Worm (Caenorhabditis elegans) whole organism, L2 larva: ENCODE data around the gene C29E4.12.

Source experiments
- C34F6.9 ChIP-seq: fragments of 150-350 bp; optimal IDR thresholded peaks from 2 replicates; lab custom pipeline; 2014; ENCODE audit warnings: missing biosample characterization, missing genetic modification characterization
- F13H6.1 ChIP-seq: sonication (generic microtip); optimal IDR thresholded peaks from 2 replicates; lab custom pipeline; 2016; ENCODE audit warnings: missing genetic modification characterization, missing compliant biosample characterization
- Y55F3AM.14 ChIP-seq: fragments of 200-800 bp; sonication (Bioruptor generic); optimal IDR thresholded peaks from 2 replicates; lab custom pipeline; 2018; ENCODE audit warnings: mild to moderate bottlenecking, missing genetic modification characterization, missing compliant biosample characterization
- alr-1 ChIP-seq: fragments of 150-350 bp; optimal IDR thresholded peaks from 2 replicates; lab custom pipeline; 2014; ENCODE audit warnings: missing biosample characterization, missing genetic modification characterization
- ama-1 ChIP-seq: fragments of 150-350 bp; optimal IDR thresholded peaks from 2 replicates; lab custom pipeline; 2018; ENCODE audit warnings: inconsistent platforms
- blmp-1 ChIP-seq: sonication (generic microtip); optimal IDR thresholded peaks from 2 replicates; lab custom pipeline; 2017; ENCODE audit warnings: missing genetic modification characterization, mild to moderate bottlenecking, missing compliant biosample characterization, antibody characterized with exemption, moderate library complexity; ENCODE audit not compliant: insufficient read depth
- ceh-16 ChIP-seq: fragments of 150-350 bp; optimal IDR thresholded peaks from 2 replicates; lab custom pipeline; 2014; ENCODE audit warnings: missing biosample characterization, missing genetic modification characterization
- crh-2 ChIP-seq: sonication (generic microtip); optimal IDR thresholded peaks from 2 replicates; lab custom pipeline; 2017; ENCODE audit warnings: missing biosample characterization, missing genetic modification characterization
- egl-27 ChIP-seq: sonication (generic microtip); optimal IDR thresholded peaks from 3 replicates; lab custom pipeline; 2017; ENCODE audit warnings: missing biosample characterization, missing genetic modification reagents, missing genetic modification characterization
- elt-1 ChIP-seq: fragments of 150-350 bp; optimal IDR thresholded peaks from 2 replicates; lab custom pipeline; 2014; ENCODE audit warnings: missing biosample characterization, missing genetic modification characterization
- elt-3 ChIP-seq: sonication (generic microtip); optimal IDR thresholded peaks from 2 replicates; lab custom pipeline; 2017; ENCODE audit warnings: missing biosample characterization, missing genetic modification characterization
- fos-1 ChIP-seq: fragments of 150-350 bp; optimal IDR thresholded peaks from 2 replicates; lab custom pipeline; 2014; ENCODE audit warnings: missing biosample characterization, missing genetic modification characterization
- lin-11 ChIP-seq: fragments of 150-350 bp; sonication (generic microtip); optimal IDR thresholded peaks from 2 replicates; lab custom pipeline; 2014; ENCODE audit warnings: missing biosample characterization, missing genetic modification characterization, inconsistent platforms, mixed read lengths
- lsy-2 ChIP-seq, 2 experiments: fragments of 150-350 bp in 1 of 2; sonication (generic microtip) in 1 of 2; optimal IDR thresholded peaks; 2 replicates each; lab custom pipeline; 2014 to 2017; ENCODE audit warnings: missing biosample characterization in 2 of 2, missing genetic modification characterization in 2 of 2
- mbf-1 ChIP-seq: sonication (generic microtip); optimal IDR thresholded peaks from 2 replicates; lab custom pipeline; 2017; ENCODE audit warnings: missing biosample characterization, missing genetic modification characterization
- mdl-1 ChIP-seq, 2 experiments: fragments of 150-350 bp in 1 of 2; sonication (generic microtip) in 1 of 2; optimal IDR thresholded peaks; 2 replicates each; lab custom pipeline; 2017; ENCODE audit warnings: missing biosample characterization in 2 of 2, missing genetic modification characterization in 2 of 2
- nhr-10 ChIP-seq: sonication (generic microtip); optimal IDR thresholded peaks from 2 replicates; lab custom pipeline; 2017; ENCODE audit warnings: missing biosample characterization, missing genetic modification characterization
- nhr-11 ChIP-seq: fragments of 150-350 bp; optimal IDR thresholded peaks from 2 replicates; lab custom pipeline; 2014; ENCODE audit warnings: missing biosample characterization, missing genetic modification characterization
- nhr-12 ChIP-seq: fragments of 150-350 bp; optimal IDR thresholded peaks from 2 replicates; lab custom pipeline; 2014; ENCODE audit warnings: missing biosample characterization, missing genetic modification characterization
- nhr-129 ChIP-seq: fragments of 150-350 bp; optimal IDR thresholded peaks from 2 replicates; lab custom pipeline; 2014; ENCODE audit warnings: missing biosample characterization, missing genetic modification characterization
- nhr-21 ChIP-seq: fragments of 150-350 bp; optimal IDR thresholded peaks from 2 replicates; lab custom pipeline; 2014; ENCODE audit warnings: missing biosample characterization, missing genetic modification characterization
- nhr-23 ChIP-seq: fragments of 150-350 bp; optimal IDR thresholded peaks from 2 replicates; lab custom pipeline; 2014; ENCODE audit warnings: missing biosample characterization, missing genetic modification reagents, missing genetic modification characterization
- nhr-237 ChIP-seq: fragments of 150-350 bp; optimal IDR thresholded peaks from 2 replicates; lab custom pipeline; 2014; ENCODE audit warnings: missing biosample characterization, missing genetic modification characterization
- nhr-25 ChIP-seq: fragments of 150-350 bp; sonication (generic microtip); optimal IDR thresholded peaks from 3 replicates; lab custom pipeline; 2014; ENCODE audit warnings: missing biosample characterization, missing genetic modification characterization
- nhr-6 ChIP-seq: fragments of 150-350 bp; optimal IDR thresholded peaks from 2 replicates; lab custom pipeline; 2014; ENCODE audit warnings: missing biosample characterization, missing genetic modification characterization
- nhr-77 ChIP-seq: fragments of 150-350 bp; optimal IDR thresholded peaks from 2 replicates; lab custom pipeline; 2014; ENCODE audit warnings: missing biosample characterization, missing genetic modification characterization
- peb-1 ChIP-seq: fragments of 150-350 bp; optimal IDR thresholded peaks from 2 replicates; lab custom pipeline; 2014; ENCODE audit warnings: missing biosample characterization, missing genetic modification characterization
- sem-4 ChIP-seq: fragments of 150-350 bp; optimal IDR thresholded peaks from 2 replicates; lab custom pipeline; 2014; ENCODE audit warnings: missing biosample characterization, missing genetic modification reagents, missing genetic modification characterization
- skn-1 ChIP-seq: sonication (generic microtip); optimal IDR thresholded peaks from 2 replicates; lab custom pipeline; 2017; ENCODE audit warnings: missing biosample characterization, missing genetic modification characterization
- sma-3 ChIP-seq: sonication (generic microtip); optimal IDR thresholded peaks from 2 replicates; lab custom pipeline; 2016; ENCODE audit warnings: missing genetic modification reagents, missing genetic modification characterization, missing compliant biosample characterization
- sma-9 ChIP-seq, 2 experiments: fragments of 150-350 bp in 1 of 2; sonication (generic microtip) in 1 of 2; optimal IDR thresholded peaks; 2 replicates each; lab custom pipeline; 2014 to 2016; ENCODE audit warnings: missing genetic modification characterization in 2 of 2, mild to moderate bottlenecking in 1 of 2, missing biosample characterization in 1 of 2, missing compliant biosample characterization in 1 of 2, missing genetic modification reagents in 1 of 2, moderate library complexity in 1 of 2
- snpc-4 ChIP-seq: fragments of 150-350 bp; optimal IDR thresholded peaks from 2 replicates; lab custom pipeline; 2014; ENCODE audit warnings: missing biosample characterization, missing genetic modification characterization
- unc-39 ChIP-seq: fragments of 150-350 bp; optimal IDR thresholded peaks from 2 replicates; lab custom pipeline; 2014; ENCODE audit warnings: missing biosample characterization, missing genetic modification characterization
- unc-55 ChIP-seq: fragments of 150-350 bp; sonication (generic microtip); optimal IDR thresholded peaks from 3 replicates; lab custom pipeline; 2014; ENCODE audit warnings: missing biosample characterization, missing genetic modification reagents, missing genetic modification characterization
- zag-1 ChIP-seq: fragments of 150-350 bp; optimal IDR thresholded peaks from 2 replicates; lab custom pipeline; 2014; ENCODE audit warnings: missing biosample characterization, missing genetic modification characterization
- ztf-1 ChIP-seq: fragments of 200-800 bp; sonication (Bioruptor generic); conservative IDR thresholded peaks from 2 replicates; pipeline ENCODE4 v1.3.6; 2022; ENCODE audit warnings: missing genetic modification characterization, missing compliant biosample characterization
- ztf-11 ChIP-seq: sonication (generic microtip); optimal IDR thresholded peaks from 2 replicates; lab custom pipeline; 2017; ENCODE audit warnings: missing biosample characterization, missing genetic modification characterization
- ztf-4 ChIP-seq: fragments of 150-350 bp; optimal IDR thresholded peaks from 2 replicates; lab custom pipeline; 2014; ENCODE audit warnings: missing biosample characterization, missing genetic modification characterization

The C29E4.12 gene

DNA sequence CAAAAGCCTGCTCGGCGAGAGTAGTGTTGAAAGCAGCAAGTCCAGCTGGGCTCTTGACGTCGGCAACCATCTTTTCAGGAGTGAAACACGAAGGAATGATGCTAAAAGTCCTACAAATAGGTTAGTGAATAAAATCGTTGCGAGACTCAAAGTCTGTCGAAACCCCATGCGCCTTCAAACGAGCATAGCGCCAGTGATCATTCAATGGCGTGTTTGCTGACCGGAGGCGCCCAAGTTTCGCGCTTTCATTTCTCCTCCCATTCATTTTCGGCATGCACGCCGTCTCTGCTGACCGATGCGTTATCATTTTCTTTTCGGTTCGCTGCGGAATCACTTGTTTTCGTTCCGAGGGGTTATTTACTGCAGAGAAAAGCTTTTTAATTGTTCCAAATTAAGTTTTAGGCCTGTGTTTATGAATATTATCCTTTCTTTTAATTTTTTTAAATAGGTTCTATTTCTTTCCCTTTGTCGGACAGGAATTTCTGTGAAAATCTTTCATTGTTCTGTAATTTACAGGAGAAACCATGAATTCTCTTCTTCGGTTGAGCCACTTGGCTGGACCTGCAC, 32.3 kb downstream of the C29E4.12 start, which contains the start of the genes eef-1B.1 and aco-2 (continued):
- TF ChIP-seq C34F6.9 (tag; lab: Kevin White, UChicago): peak; percentile 92
- TF ChIP-seq snpc-4 (tag; lab: Kevin White, UChicago): peak; percentile 73
- TF ChIP-seq Y55F3AM.14 (GFP tag; lab: Kevin White, UChicago): peak; percentile 36
- TF ChIP-seq ztf-1: no peak
- TF ChIP-seq fos-1 (tag; lab: Kevin White, UChicago): peak; percentile 80
- no peak for TF ChIP-seq nhr-11 (tag; lab: Kevin White, UChicago)
- TF ChIP-seq ceh-16: peak; percentile 56
- TF ChIP-seq F13H6.1 (tag; lab: Kevin White, UChicago): peak; percentile 90
- TF ChIP-seq elt-3 (tag; lab: Kevin White, UChicago): no peak
- TF ChIP-seq nhr-77 (tag; lab: Kevin White, UChicago): peak; percentile 80
- no peak for TF ChIP-seq elt-1 (tag; lab: Kevin White, UChicago)
- peak; percentile 97 for TF ChIP-seq unc-55 (GFP tag; lab: Kevin White, UChicago)
- TF ChIP-seq unc-39 (tag; lab: Kevin White, UChicago): no peak
- TF ChIP-seq lin-11 (tag; lab: Kevin White, UChicago): peak; percentile 90
- no peak for TF ChIP-seq peb-1 (tag; lab: Kevin White, UChicago)
- no peak for TF ChIP-seq mbf-1 (tag; lab: Kevin White, UChicago)
- TF ChIP-seq zag-1 (tag; lab: Kevin White, UChicago): peak; percentile 52
- peak; percentile 28 for TF ChIP-seq nhr-12
- TF ChIP-seq nhr-10 (tag; lab: Kevin White, UChicago): no peak

DNA sequence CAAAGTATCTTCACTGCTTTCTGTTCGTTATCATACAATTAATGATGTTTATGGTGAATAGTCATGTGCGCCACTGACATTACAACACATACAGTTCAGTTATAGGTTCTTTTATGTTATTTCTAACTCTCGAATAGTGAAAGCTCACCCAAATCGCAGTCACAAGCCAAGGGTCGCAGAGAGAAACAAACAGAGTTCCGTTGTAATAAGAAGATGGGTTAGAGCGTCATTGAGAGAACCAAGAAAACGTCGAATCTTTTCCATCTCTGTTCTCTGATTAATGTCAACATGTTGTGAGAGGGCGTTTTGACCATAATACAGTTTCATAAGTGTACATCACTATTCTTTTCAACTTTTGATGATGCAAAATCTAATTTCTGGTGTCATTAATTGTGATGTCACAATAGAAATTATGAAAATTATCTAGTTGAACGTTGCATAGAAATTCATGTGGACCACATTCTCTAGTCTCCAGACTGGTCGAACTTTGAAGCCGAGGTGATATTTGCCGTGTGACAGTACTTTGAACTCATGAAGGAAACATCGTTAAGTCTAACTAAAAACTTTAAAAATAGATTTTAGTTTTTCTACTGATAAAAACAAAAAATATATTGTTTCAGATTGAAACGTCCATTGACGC, 33.1 kb downstream of the C29E4.12 start:
- TF ChIP-seq alr-1 (no peak), ztf-11 (tag; lab: Kevin White, UChicago) (no peak), C34F6.9 (tag; lab: Kevin White, UChicago) (peak; percentile 15), nhr-129 (tag; lab: Kevin White, UChicago) (peak; percentile 65), skn-1 (tag; lab: Kevin White, UChicago) (no peak), blmp-1 (tag; lab: Kevin White, UChicago) (peak; percentile 83), mdl-1 (tag; optimal IDR thresholded peaks at IDR 0.05; lab: Kevin White, UChicago) (no peak), egl-27 (tag; lab: Kevin White, UChicago) (no peak), elt-1 (tag; lab: Kevin White, UChicago) (no peak), lsy-2 (tag; optimal IDR thresholded peaks at IDR 0.05; lab: Kevin White, UChicago) (peak in 1 of 2 experiments; percentile 39), fos-1 (tag; lab: Kevin White, UChicago) (peak; percentile 29), nhr-6 (tag; lab: Kevin White, UChicago) (no peak), sem-4 (tag; lab: Kevin White, UChicago) (no peak), nhr-25 (tag; lab: Kevin White, UChicago) (peak; percentile 41), nhr-12 (no peak), crh-2 (tag; lab: Kevin White, UChicago) (peak; percentile 6), ztf-4 (tag; lab: Kevin White, UChicago) (peak; percentile 45), sma-9 (GFP tag; optimal IDR thresholded peaks at IDR 0.05; lab: Kevin White, UChicago) (peak; percentile 33), sma-9 (tag; optimal IDR thresholded peaks at IDR 0.05; lab: Kevin White, UChicago) (no peak), nhr-11 (tag; lab: Kevin White, UChicago) (no peak), nhr-237 (tag; lab: Kevin White, UChicago) (no peak), F13H6.1 (tag; lab: Kevin White, UChicago) (no peak), nhr-23 (no peak), nhr-21 (peak; percentile 33), ama-1 (peak; percentile 57), Y55F3AM.14 (GFP tag; lab: Kevin White, UChicago) (no peak)

DNA sequence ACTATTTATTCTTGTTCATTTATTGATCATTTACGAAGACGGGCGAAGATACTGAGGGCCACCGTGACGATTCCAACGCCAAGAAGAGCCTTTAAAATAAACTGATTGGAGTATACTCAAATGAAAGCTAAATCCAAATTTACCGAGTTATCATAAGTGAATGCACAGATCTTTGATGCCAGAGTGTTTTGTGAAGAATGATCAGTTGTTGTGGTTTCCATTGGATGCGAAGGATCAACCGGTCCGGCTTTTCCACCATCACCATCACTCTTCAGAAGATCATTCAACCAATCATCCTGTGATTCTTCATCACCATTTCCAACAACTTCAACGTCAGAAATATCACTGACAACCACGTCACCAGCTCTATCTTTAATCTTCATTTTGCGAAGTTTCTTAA, 36.3 kb downstream of the C29E4.12 start:
- TF ChIP-seq nhr-21 (peak; percentile 45), ama-1 (peak; percentile 24), egl-27 (tag; lab: Kevin White, UChicago) (no peak), nhr-10 (tag; lab: Kevin White, UChicago) (no peak), F13H6.1 (tag; lab: Kevin White, UChicago) (peak; percentile 26), sma-3 (GFP tag; lab: Kevin White, UChicago) (peak; percentile 11), mbf-1 (tag; lab: Kevin White, UChicago) (no peak), sma-9 (GFP tag; optimal IDR thresholded peaks at IDR 0.05; lab: Kevin White, UChicago) (peak; percentile 7), sma-9 (tag; optimal IDR thresholded peaks at IDR 0.05; lab: Kevin White, UChicago) (no peak)
